Worm (Caenorhabditis elegans): ENCODE data around the gene H01G02.4.

- TF ChIP-seq unc-55 (GFP tag; optimal IDR thresholded peaks at IDR 0.05): no peak
- no peak for TF ChIP-seq ceh-82 (tag; optimal IDR thresholded peaks at IDR 0.05)
Measured at ce11 chrIV:11773692-11774225, 29.2 kb downstream of the H01G02.4 start, which contains the start of gene lips-5.

All from whole organism, L2 larva.